Worm (Caenorhabditis elegans) whole organism, midembryonic: ENCODE measurements around the gene T26C5.3.

Experiments
- cog-1 ChIP-seq: sonication (generic microtip); optimal IDR thresholded peaks from 2 replicates; lab custom pipeline; 2016; ENCODE audit warnings: missing genetic modification characterization, missing compliant biosample characterization
- med-1 ChIP-seq: sonication (generic microtip); optimal IDR thresholded peaks from 2 replicates; lab custom pipeline; 2017; ENCODE audit warnings: missing genetic modification characterization, mild to moderate bottlenecking, missing compliant biosample characterization, antibody characterized with exemption, missing genetic modification reagents; ENCODE audit not compliant: insufficient read depth
- ref-1 ChIP-seq: fragments of 200-800 bp; sonication (Bioruptor generic); conservative IDR thresholded peaks from 2 replicates; pipeline ENCODE4 v1.3.6; 2022; ENCODE audit warnings: missing genetic modification reagents, missing genetic modification characterization, missing compliant biosample characterization
- tab-1 ChIP-seq: fragments of 200-800 bp; sonication (Bioruptor generic); IDR thresholded peaks from 2 replicates; pipeline ENCODE4 v1.3.6; 2022; ENCODE audit warnings: missing genetic modification characterization, missing compliant biosample characterization

- TF ChIP-seq cog-1 (tag; lab: Kevin White, UChicago) (no peak), ref-1 (no peak), med-1 (GFP tag; lab: Kevin White, UChicago) (no peak), tab-1 (GFP tag; lab: Robert Waterston, UW) (no peak)
Measured at ce11 chrII:9280846-9281245, 44.5 kb downstream of the T26C5.3 start.
